ENCODE assay signal across 2 worm cellular contexts in genomic region chrV:13402524-13402923, ce11.
TF ChIP-seq lines count a peak whose summit lies in the region.

No protein-coding gene starts in this region.

TF ChIP-seq in whole organism, L1 larva, 84 proteins besides CTCF, POLR2A, EP300 and RAD21 (continued from another document):
- TF ChIP-seq efl-1 (optimal IDR thresholded peaks at IDR 0.05; lab: Kevin White, UChicago) (peak in 1 of 2 experiments; percentile 16), efl-1 (GFP tag; optimal IDR thresholded peaks at IDR 0.05 in 1 of 2; lab: Kevin White, UChicago) (peak in 1 of 2 experiments; percentile 88), blmp-1 (tag; optimal IDR thresholded peaks at IDR 0.05; lab: Kevin White, UChicago) (peak; percentile 58), pax-3 (tag; optimal IDR thresholded peaks at IDR 0.05; lab: Kevin White, UChicago) (no peak), nhr-85 (tag; lab: Kevin White, UChicago) (no peak), rnt-1 (tag; optimal IDR thresholded peaks at IDR 0.05; lab: Kevin White, UChicago) (peak; percentile 70), mep-1 (tag; optimal IDR thresholded peaks at IDR 0.05; lab: Kevin White, UChicago) (peak; percentile 20), nhr-20 (tag; optimal IDR thresholded peaks at IDR 0.05; lab: Kevin White, UChicago) (peak; percentile 19), unc-130 (tag; optimal IDR thresholded peaks at IDR 0.05; lab: Kevin White, UChicago) (peak; percentile 2), dpl-1 (GFP tag; optimal IDR thresholded peaks at IDR 0.05; lab: Kevin White, UChicago) (peak in 1 of 3 experiments; percentile 13), lsy-2 (tag; optimal IDR thresholded peaks at IDR 0.05; lab: Kevin White, UChicago) (peak in 1 of 2 experiments; percentile 37), ama-1 (optimal IDR thresholded peaks at IDR 0.05; lab: Kevin White, UChicago) (no peak), fos-1 (tag; optimal IDR thresholded peaks at IDR 0.05; lab: Kevin White, UChicago) (no peak), nhr-19 (GFP tag; conservative IDR thresholded peaks at IDR 0.05; lab: Robert Waterston, UW) (0 out of 2 replicates have a peak, but pooled peaks have one; percentile 23), nhr-11 (tag; optimal IDR thresholded peaks at IDR 0.05; lab: Kevin White, UChicago) (no peak), lin-15B (tag; optimal IDR thresholded peaks at IDR 0.05; lab: Kevin White, UChicago) (no peak), lin-14 (GFP tag; optimal IDR thresholded peaks at IDR 0.05; lab: Kevin White, UChicago) (peak; percentile 72), mdl-1 (tag; optimal IDR thresholded peaks at IDR 0.05; lab: Kevin White, UChicago) (peak in 1 of 2 experiments; percentile 19)

TF ChIP-seq in whole organism, L2 larva, 48 proteins besides CTCF, POLR2A, EP300 and RAD21 (continued from another document):
- TF ChIP-seq nhr-12 (tag; optimal IDR thresholded peaks at IDR 0.05; lab: Kevin White, UChicago) (no peak), ztf-11 (tag; optimal IDR thresholded peaks at IDR 0.05; lab: Kevin White, UChicago) (no peak), unc-39 (tag; optimal IDR thresholded peaks at IDR 0.05; lab: Kevin White, UChicago) (no peak), nhr-10 (tag; optimal IDR thresholded peaks at IDR 0.05; lab: Kevin White, UChicago) (no peak), ztf-1 (GFP tag; conservative IDR thresholded peaks at IDR 0.05; lab: Robert Waterston, UW) (no peak), lin-11 (tag; optimal IDR thresholded peaks at IDR 0.05; lab: Kevin White, UChicago) (no peak), sem-4 (tag; optimal IDR thresholded peaks at IDR 0.05; lab: Kevin White, UChicago) (no peak), sma-9 (GFP tag; optimal IDR thresholded peaks at IDR 0.05; lab: Kevin White, UChicago) (peak; percentile 42), sma-9 (tag; optimal IDR thresholded peaks at IDR 0.05; lab: Kevin White, UChicago) (no peak), sma-3 (GFP tag; optimal IDR thresholded peaks at IDR 0.05; lab: Kevin White, UChicago) (no peak), dmd-4 (tag; optimal IDR thresholded peaks at IDR 0.05; lab: Kevin White, UChicago) (no peak)
